In the genomic region with DNA sequence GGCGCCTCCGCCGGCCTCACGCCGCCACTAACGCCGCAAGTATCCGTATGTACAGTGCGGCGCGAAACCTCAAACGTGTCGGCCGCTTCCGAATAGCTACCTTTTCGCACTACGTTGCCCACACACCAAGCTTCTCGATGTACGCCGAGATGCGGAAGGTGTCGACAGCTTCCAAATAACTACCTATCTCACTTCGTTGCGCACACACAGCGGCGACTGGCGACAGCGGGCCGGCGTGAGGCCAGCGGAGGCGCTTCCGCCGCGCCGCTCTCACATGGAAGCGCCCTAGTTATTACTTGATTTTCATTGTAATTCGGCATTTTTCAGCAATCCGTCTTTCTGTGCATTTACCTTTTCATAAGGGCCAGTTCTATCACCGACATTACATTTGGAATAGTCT, we compare ENCODE assay signal across 4 worm cellular contexts.
TF ChIP-seq lines count a peak whose summit lies in the region.

No protein-coding gene starts in this region.

TF ChIP-seq in whole organism, L4 larva, 104 proteins besides CTCF, POLR2A, EP300 and RAD21:
- TF ChIP-seq lim-7 (GFP tag; IDR thresholded peaks at IDR 0.05; lab: Robert Waterston, UW) (no peak), aha-1 (tag; lab: Kevin White, UChicago) (peak; percentile 89), set-16 (GFP tag; IDR thresholded peaks at IDR 0.05; lab: Robert Waterston, UW) (peak; percentile 84), zip-11 (GFP tag; IDR thresholded peaks at IDR 0.05; lab: Robert Waterston, UW) (no peak)

TF ChIP-seq in whole organism, early embryonic, 17 proteins besides CTCF, POLR2A, EP300 and RAD21:
- TF ChIP-seq B0310.2 (tag; optimal IDR thresholded peaks at IDR 0.05; lab: Kevin White, UChicago) (no peak), sea-1 (GFP tag; conservative IDR thresholded peaks at IDR 0.05; lab: Robert Waterston, UW) (0 out of 2 replicates have a peak, but pooled peaks have one; percentile 5)

TF ChIP-seq in whole organism, late embryonic, 69 proteins besides CTCF, POLR2A, EP300 and RAD21:
- no peak for TF ChIP-seq tbx-2 (tag; optimal IDR thresholded peaks at IDR 0.05; lab: Kevin White, UChicago)
- TF ChIP-seq T23F11.4 (GFP tag; optimal IDR thresholded peaks at IDR 0.05; lab: Kevin White, UChicago): no peak
- peak; percentile 9 for TF ChIP-seq ref-2 (tag; optimal IDR thresholded peaks at IDR 0.05; lab: Kevin White, UChicago)
- TF ChIP-seq sdc-2 (tag; optimal IDR thresholded peaks at IDR 0.05; lab: Kevin White, UChicago): peak; percentile 4

TF ChIP-seq in whole organism, young adult, 124 proteins besides CTCF, POLR2A, EP300 and RAD21:
- TF ChIP-seq gei-17 (GFP tag; optimal IDR thresholded peaks at IDR 0.05; lab: Kevin White, UChicago) (no peak), F52B5.7 (tag; optimal IDR thresholded peaks at IDR 0.05; lab: Kevin White, UChicago) (no peak), ccch-3 (GFP tag; optimal IDR thresholded peaks at IDR 0.05; lab: Kevin White, UChicago) (no peak), tbp1 (GFP tag; optimal IDR thresholded peaks at IDR 0.05; lab: Kevin White, UChicago) (no peak), tlf-1 (GFP tag; optimal IDR thresholded peaks at IDR 0.05; lab: Kevin White, UChicago) (no peak), ztf-28 (GFP tag; IDR thresholded peaks at IDR 0.05; lab: Robert Waterston, UW) (0 out of 2 replicates have a peak, but pooled peaks have one; percentile 50), attf-6 (GFP tag; IDR thresholded peaks at IDR 0.05; lab: Robert Waterston, UW) (0 out of 2 replicates have a peak, but pooled peaks have one; percentile 19), snpc-4 (GFP tag; optimal IDR thresholded peaks at IDR 0.05; lab: Kevin White, UChicago) (no peak), snpc-4 (tag; optimal IDR thresholded peaks at IDR 0.05; lab: Kevin White, UChicago) (peak in 1 of 4 experiments; percentile 70)
